Worm (Caenorhabditis elegans) whole organism, early embryonic: ENCODE results near the gene C17H12.3.
"Not testable (repeated sequence)": the region's sequence is repeated elsewhere in the genome, so short reads cannot be mapped to it uniquely, and the experiment has no call there.

Experiments used
- B0310.2 ChIP-seq: sonication (generic microtip); optimal IDR thresholded peaks from 2 replicates; lab custom pipeline; 2016; ENCODE audit warnings: mild to moderate bottlenecking, missing genetic modification characterization, missing compliant biosample characterization
- F13C5.2 ChIP-seq: sonication (generic microtip); optimal IDR thresholded peaks from 2 replicates; lab custom pipeline; 2017; ENCODE audit warnings: mild to moderate bottlenecking, missing genetic modification characterization, inconsistent platforms, missing compliant biosample characterization
- aly-1 ChIP-seq: sonication (generic microtip); optimal IDR thresholded peaks from 2 replicates; lab custom pipeline; 2016; ENCODE audit warnings: missing genetic modification characterization, missing compliant biosample characterization
- ama-1 ChIP-seq: fragments of 150-350 bp; optimal IDR thresholded peaks from 2 replicates; lab custom pipeline; 2014
- ceh-13 ChIP-seq: fragments of 200-800 bp; sonication (Bioruptor generic); optimal IDR thresholded peaks from 2 replicates; lab custom pipeline; 2018; ENCODE audit warnings: mild to moderate bottlenecking, missing genetic modification characterization, missing compliant biosample characterization
- ceh-36 ChIP-seq: sonication (generic microtip); optimal IDR thresholded peaks from 2 replicates; lab custom pipeline; 2016; ENCODE audit warnings: missing genetic modification characterization, inconsistent platforms, missing compliant biosample characterization
- ets-7 ChIP-seq: sonication (generic microtip); optimal IDR thresholded peaks from 2 replicates; lab custom pipeline; 2016; ENCODE audit warnings: missing genotype, missing genetic modification characterization, missing compliant biosample characterization
- flt-1 ChIP-seq: fragments of 200-800 bp; sonication (Bioruptor generic); IDR thresholded peaks from 2 replicates; pipeline ENCODE4 v1.3.6; 2022; ENCODE audit warnings: missing genetic modification characterization, missing compliant biosample characterization
- hmbx-1 ChIP-seq: sonication (generic microtip); optimal IDR thresholded peaks from 2 replicates; lab custom pipeline; 2016; ENCODE audit warnings: mild to moderate bottlenecking, missing genetic modification characterization, missing compliant biosample characterization
- hmg-4 ChIP-seq: fragments of 200-800 bp; sonication (Bioruptor generic); optimal IDR thresholded peaks from 2 replicates; lab custom pipeline; 2018; ENCODE audit warnings: mild to moderate bottlenecking, missing genetic modification characterization, missing compliant biosample characterization
- hnd-1 ChIP-seq: sonication (generic microtip); optimal IDR thresholded peaks from 2 replicates; lab custom pipeline; 2016; ENCODE audit warnings: missing genetic modification characterization, missing compliant biosample characterization
- pes-1 ChIP-seq: fragments of 200-800 bp; sonication (Bioruptor generic); IDR thresholded peaks from 2 replicates; pipeline ENCODE4 v1.3.6; 2022; ENCODE audit warnings: missing genetic modification reagents, missing genetic modification characterization, missing compliant biosample characterization
- scrt-1 ChIP-seq: fragments of 200-800 bp; sonication (Bioruptor generic); IDR thresholded peaks from 2 replicates; pipeline ENCODE4 v1.3.6; 2022; ENCODE audit warnings: missing genetic modification characterization, missing compliant biosample characterization
- sea-1 ChIP-seq: fragments of 200-800 bp; sonication (Bioruptor generic); conservative IDR thresholded peaks from 2 replicates; pipeline ENCODE4 v1.3.6; 2022; ENCODE audit warnings: missing genetic modification characterization, missing compliant biosample characterization
- tbx-11 ChIP-seq: fragments of 200-800 bp; sonication (Bioruptor generic); IDR thresholded peaks from 2 replicates; pipeline ENCODE4 v1.3.6; 2022; ENCODE audit warnings: missing genetic modification characterization, missing compliant biosample characterization
- tbx-37 ChIP-seq: fragments of 200-800 bp; sonication (Bioruptor generic); conservative IDR thresholded peaks from 2 replicates; pipeline ENCODE4 v1.3.6; 2022; ENCODE audit warnings: missing genetic modification reagents, missing genetic modification characterization, missing compliant biosample characterization
- tra-4 ChIP-seq: sonication (generic microtip); optimal IDR thresholded peaks from 2 replicates; lab custom pipeline; 2017; ENCODE audit warnings: missing genetic modification characterization, missing compliant biosample characterization

C17H12.3 gene

DNA sequence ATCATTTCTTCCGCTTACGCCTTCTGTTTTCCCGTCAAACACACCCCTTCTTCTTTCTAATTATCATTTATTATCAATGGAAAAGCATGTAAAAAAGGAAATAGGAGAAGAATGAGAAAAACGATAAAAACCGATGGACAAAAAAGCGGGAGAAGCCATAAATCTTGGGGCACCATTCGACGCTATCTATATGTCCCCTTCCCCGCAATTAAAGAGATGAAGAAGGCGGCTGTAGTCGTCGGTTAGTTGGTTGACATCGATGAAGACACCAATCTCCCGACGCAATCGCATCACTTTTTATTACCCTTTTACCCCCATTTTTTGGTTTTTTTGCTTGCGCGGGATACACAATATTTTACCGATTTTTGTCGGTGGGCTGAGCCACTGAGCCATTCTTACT is 38.2 kb upstream of the C17H12.3 start:
- TF ChIP-seq flt-1 (no peak), scrt-1 (GFP tag; lab: Robert Waterston, UW) (no peak), tbx-11 (GFP tag; lab: Robert Waterston, UW) (no peak), ceh-13 (GFP tag; lab: Kevin White, UChicago) (no peak), ceh-36 (no peak), tbx-37 (no peak), sea-1 (GFP tag; lab: Robert Waterston, UW) (no peak), hmbx-1 (tag; lab: Kevin White, UChicago) (no peak), ama-1 (no peak), B0310.2 (no peak), tra-4 (tag; lab: Kevin White, UChicago) (no peak), aly-1 (tag; lab: Kevin White, UChicago) (no peak), hnd-1 (tag; lab: Kevin White, UChicago) (no peak), pes-1 (GFP tag; lab: Robert Waterston, UW) (no peak), F13C5.2 (tag; lab: Kevin White, UChicago) (no peak), ets-7 (no peak), hmg-4 (GFP tag; lab: Kevin White, UChicago) (no peak)

DNA sequence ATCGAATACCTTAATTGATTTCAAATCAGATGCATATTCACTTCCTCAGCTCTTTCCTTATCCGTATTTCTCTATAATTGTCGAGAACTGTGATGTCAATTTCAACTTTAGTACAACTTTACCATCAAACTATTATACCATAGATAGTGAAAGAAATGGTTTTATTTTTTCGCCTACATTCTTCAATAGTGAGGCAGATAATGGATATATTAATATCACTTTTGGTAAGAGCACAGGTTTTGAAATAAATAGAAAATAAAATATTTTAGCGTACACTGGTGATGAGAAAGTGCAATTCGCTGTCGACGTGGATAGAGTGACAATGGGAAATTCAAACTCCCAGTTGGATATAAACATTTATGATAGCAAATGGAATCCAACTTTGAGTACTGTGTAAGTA is 36.8 kb upstream of the C17H12.3 start:
- TF ChIP-seq B0310.2 = no peak
- no peak for TF ChIP-seq hmg-4 (GFP tag; lab: Kevin White, UChicago)
- TF ChIP-seq tbx-11 (GFP tag; lab: Robert Waterston, UW) = no peak
- no peak for TF ChIP-seq flt-1
- no peak for TF ChIP-seq tra-4 (tag; lab: Kevin White, UChicago)
- no peak for TF ChIP-seq ceh-13 (GFP tag; lab: Kevin White, UChicago)
- TF ChIP-seq hnd-1 (tag; lab: Kevin White, UChicago) = no peak
- no peak for TF ChIP-seq hmbx-1 (tag; lab: Kevin White, UChicago)
- no peak for TF ChIP-seq scrt-1 (GFP tag; lab: Robert Waterston, UW)
- no peak for TF ChIP-seq ama-1
- TF ChIP-seq sea-1 (GFP tag; lab: Robert Waterston, UW) = no peak
- no peak for TF ChIP-seq tbx-37
- TF ChIP-seq ets-7 = no peak
- TF ChIP-seq pes-1 (GFP tag; lab: Robert Waterston, UW) = no peak
- TF ChIP-seq F13C5.2 (tag; lab: Kevin White, UChicago) = no peak
- TF ChIP-seq ceh-36 = no peak
- no peak for TF ChIP-seq aly-1 (tag; lab: Kevin White, UChicago)

DNA sequence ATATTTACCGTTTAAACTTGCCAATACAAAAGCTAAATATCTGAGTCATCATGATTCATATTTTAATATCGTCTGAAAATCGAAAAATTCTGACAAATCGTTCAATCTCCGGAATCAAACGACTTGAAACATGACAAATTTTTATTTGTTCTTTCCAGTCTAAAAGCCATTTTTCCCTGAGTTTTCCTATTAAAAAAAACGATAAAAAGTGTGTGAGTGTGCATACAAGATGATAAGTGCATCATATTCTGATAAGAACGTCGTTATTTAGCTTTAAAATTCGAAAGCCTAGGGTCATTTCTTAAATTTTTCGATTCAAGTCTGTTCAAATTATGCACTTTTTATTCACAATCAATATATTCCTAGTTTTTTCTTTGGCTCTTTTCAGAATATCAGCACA is 34.5 kb upstream of the C17H12.3 start, which contains the start of gene H20E11.1:
TSS of gene H20E11.1 (plus strand) at position 244 of the 400 bp plus-strand sequence.
- no peak for TF ChIP-seq hmg-4 (GFP tag; lab: Kevin White, UChicago)
- TF ChIP-seq tbx-11 (GFP tag; lab: Robert Waterston, UW) = no peak
- no peak for TF ChIP-seq scrt-1 (GFP tag; lab: Robert Waterston, UW)
- TF ChIP-seq tbx-37 = no peak
- no peak for TF ChIP-seq ceh-36
- no peak for TF ChIP-seq flt-1
- TF ChIP-seq aly-1 (tag; lab: Kevin White, UChicago) = no peak
- no peak for TF ChIP-seq F13C5.2 (tag; lab: Kevin White, UChicago)
- TF ChIP-seq hmbx-1 (tag; lab: Kevin White, UChicago) = no peak
- TF ChIP-seq ceh-13 (GFP tag; lab: Kevin White, UChicago) = no peak
- no peak for TF ChIP-seq B0310.2
- no peak for TF ChIP-seq sea-1 (GFP tag; lab: Robert Waterston, UW)
- no peak for TF ChIP-seq tra-4 (tag; lab: Kevin White, UChicago)

- not testable (repeated sequence) for TF ChIP-seq ets-7; ama-1; sea-1 (GFP tag; lab: Robert Waterston, UW)
These were observed 32.0 kb upstream of the C17H12.3 start, which contains the start of gene H20E11.2 for ce11 chrIV:6827477-6827876. Gene H20E11.2 (plus strand): TSS chrIV:6827777.

DNA sequence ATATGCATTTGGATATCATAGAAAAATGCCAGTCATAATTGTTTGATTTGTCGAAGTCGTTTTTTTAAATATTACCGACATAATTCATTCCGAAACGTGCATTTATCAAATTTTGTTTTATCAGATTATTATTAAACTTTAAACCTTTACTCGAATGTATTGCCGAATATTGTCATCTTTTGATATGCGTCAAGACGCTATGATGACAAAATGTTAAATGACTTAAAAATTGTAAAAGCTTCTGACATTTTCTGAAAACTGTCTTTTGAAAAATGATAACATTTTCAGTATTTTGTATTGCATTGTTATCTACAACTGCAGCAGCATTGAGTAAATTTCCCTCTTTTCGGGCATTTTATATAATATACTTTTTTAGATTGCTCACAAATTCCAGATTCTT is 29.2 kb upstream of the C17H12.3 start, which contains the start of gene H20E11.3:
TSS of gene H20E11.3 (plus strand) at position 195 of the 400 bp plus-strand sequence.
- no peak for TF ChIP-seq ceh-36
- no peak for TF ChIP-seq flt-1
- no peak for TF ChIP-seq tbx-37
- TF ChIP-seq tra-4 (tag; lab: Kevin White, UChicago) = no peak
- TF ChIP-seq ceh-13 (GFP tag; lab: Kevin White, UChicago) = no peak
- TF ChIP-seq hnd-1 (tag; lab: Kevin White, UChicago) = no peak
- no peak for TF ChIP-seq tbx-11 (GFP tag; lab: Robert Waterston, UW)
- no peak for TF ChIP-seq hmbx-1 (tag; lab: Kevin White, UChicago)
- TF ChIP-seq ama-1 = no peak
- no peak for TF ChIP-seq sea-1 (GFP tag; lab: Robert Waterston, UW)
- TF ChIP-seq aly-1 (tag; lab: Kevin White, UChicago) = no peak
- TF ChIP-seq ets-7 = no peak
- TF ChIP-seq hmg-4 (GFP tag; lab: Kevin White, UChicago) = no peak
- no peak for TF ChIP-seq B0310.2
- TF ChIP-seq scrt-1 (GFP tag; lab: Robert Waterston, UW) = no peak
- no peak for TF ChIP-seq pes-1 (GFP tag; lab: Robert Waterston, UW)

ce11 chrIV:6822406-6822805 is 27.0 kb upstream of the C17H12.3 start, which contains the start of gene C17H12.6:
Gene C17H12.6 (minus strand): TSS chrIV:6822506.
- no peak for TF ChIP-seq hmbx-1 (tag; lab: Kevin White, UChicago)
- TF ChIP-seq tbx-11 (GFP tag; lab: Robert Waterston, UW) = no peak

DNA sequence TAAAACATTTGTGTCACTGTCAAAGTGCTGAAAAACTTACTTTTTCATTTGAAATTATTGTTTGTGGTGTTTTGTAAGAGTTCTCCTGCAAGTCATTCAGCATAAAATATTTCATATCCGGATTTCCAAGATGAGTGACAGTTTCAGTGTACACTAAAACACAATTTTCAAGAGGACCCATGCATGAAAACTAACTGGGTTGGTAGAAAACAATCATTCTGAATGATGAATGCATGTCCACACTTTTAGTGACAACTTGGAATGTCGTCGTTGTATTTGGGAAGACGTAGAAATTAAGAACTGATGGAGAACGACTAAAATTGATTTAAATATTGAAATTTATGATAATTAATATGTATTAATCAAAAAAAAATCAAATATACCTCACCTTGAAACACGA is 26.3 kb upstream of the C17H12.3 start:
- no peak for TF ChIP-seq flt-1

ce11 chrIV:6818369-6818768 is 22.9 kb upstream of the C17H12.3 start, which contains the start of gene C17H12.8:
Gene C17H12.8 (plus strand): TSS chrIV:6818703.
- TF ChIP-seq flt-1 (no peak), ceh-13 (GFP tag; lab: Kevin White, UChicago) (no peak), B0310.2 (no peak), ceh-36 (no peak), tra-4 (tag; lab: Kevin White, UChicago) (no peak)
